Worm (Caenorhabditis elegans): ENCODE data around the gene C03B1.1.

C03B1.1 gene

DNA sequence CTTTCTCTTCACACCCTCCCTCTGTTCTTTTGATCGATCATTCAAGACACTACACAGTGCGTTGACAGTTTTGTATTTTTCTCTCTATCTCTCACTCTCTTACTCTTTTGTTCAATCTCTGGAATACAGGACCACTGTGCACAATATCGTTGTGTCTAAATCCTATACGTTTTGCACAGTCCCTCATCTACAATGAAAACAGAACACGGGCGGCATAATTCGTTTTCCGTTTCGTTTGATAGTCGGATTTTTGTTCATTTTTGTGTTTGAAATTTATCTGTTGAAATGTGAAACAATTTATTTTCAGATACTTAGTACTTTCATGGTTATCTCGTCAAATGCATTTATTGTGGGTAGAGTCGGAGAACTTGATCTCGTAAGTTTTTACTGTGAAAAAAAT, 33.0 kb upstream of the C03B1.1 start, which contains the start of gene C03B1.7:
Gene C03B1.7, plus strand, starts transcription at position 301 of the 400 bp plus-strand sequence.
- no peak for TF ChIP-seq zag-1 (tag; optimal IDR thresholded peaks at IDR 0.05)
- no peak for TF ChIP-seq F37D6.2 (tag; optimal IDR thresholded peaks at IDR 0.05)
- TF ChIP-seq dmd-9 (GFP tag; IDR thresholded peaks at IDR 0.05): no peak
- no peak for TF ChIP-seq ztf-11 (tag; optimal IDR thresholded peaks at IDR 0.05)
- no peak for TF ChIP-seq nhr-10 (tag; optimal IDR thresholded peaks at IDR 0.05)
- no peak for TF ChIP-seq Y75B8A.6 (GFP tag; IDR thresholded peaks at IDR 0.05)
- no peak for TF ChIP-seq pqm-1 (tag; optimal IDR thresholded peaks at IDR 0.05)
- no peak for TF ChIP-seq mdt-29 (GFP tag; IDR thresholded peaks at IDR 0.05)
- no peak for TF ChIP-seq Y5F2A.4 (GFP tag; optimal IDR thresholded peaks at IDR 0.05)
- no peak for TF ChIP-seq lin-39 (tag; optimal IDR thresholded peaks at IDR 0.05)
- no peak for TF ChIP-seq dmd-6 (GFP tag; IDR thresholded peaks at IDR 0.05)
- TF ChIP-seq spr-1 (tag; optimal IDR thresholded peaks at IDR 0.05): no peak
- TF ChIP-seq ama-1 (optimal IDR thresholded peaks at IDR 0.05): no peak
- no peak for TF ChIP-seq F49E8.2 (tag; optimal IDR thresholded peaks at IDR 0.05; ENCODE audit: borderline replicate concordance)

DNA sequence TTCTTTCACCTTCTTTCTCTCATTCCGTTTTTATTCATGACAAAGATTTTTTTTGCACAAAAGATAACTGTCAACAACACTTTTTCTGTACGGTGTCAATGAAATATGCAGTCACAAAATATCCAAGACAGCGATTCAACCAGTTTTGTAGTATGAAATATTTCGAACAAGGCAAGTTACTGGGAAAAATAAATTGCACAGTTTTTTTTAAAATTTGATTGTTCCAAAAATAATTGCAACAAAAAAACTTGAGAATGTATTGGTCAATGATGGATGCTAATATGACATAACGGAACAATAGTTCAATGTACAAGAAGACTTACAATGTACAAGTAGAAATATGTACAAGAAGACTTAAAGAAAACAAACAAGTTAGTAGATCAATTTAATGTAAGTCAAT, 28.8 kb upstream of the C03B1.1 start:
- no peak for TF ChIP-seq ces-1 (GFP tag; optimal IDR thresholded peaks at IDR 0.05)
- TF ChIP-seq daf-16 (GFP tag; optimal IDR thresholded peaks at IDR 0.05): no peak
- TF ChIP-seq daf-16 (tag; optimal IDR thresholded peaks at IDR 0.05): no peak
- no peak for TF ChIP-seq tra-1 (GFP tag; IDR thresholded peaks at IDR 0.05)
- no peak for TF ChIP-seq nhr-25 (tag; optimal IDR thresholded peaks at IDR 0.05; ENCODE audit: borderline replicate concordance, insufficient read depth)
- TF ChIP-seq lir-3 (tag; optimal IDR thresholded peaks at IDR 0.05): no peak
- no peak for TF ChIP-seq lin-29 (GFP tag; IDR thresholded peaks at IDR 0.05)
- TF ChIP-seq unc-62 (GFP tag; optimal IDR thresholded peaks at IDR 0.05 in 1 of 2): peak in 1 of 2 experiments; percentile 90
- no peak for TF ChIP-seq unc-62 (tag; optimal IDR thresholded peaks at IDR 0.05)

DNA sequence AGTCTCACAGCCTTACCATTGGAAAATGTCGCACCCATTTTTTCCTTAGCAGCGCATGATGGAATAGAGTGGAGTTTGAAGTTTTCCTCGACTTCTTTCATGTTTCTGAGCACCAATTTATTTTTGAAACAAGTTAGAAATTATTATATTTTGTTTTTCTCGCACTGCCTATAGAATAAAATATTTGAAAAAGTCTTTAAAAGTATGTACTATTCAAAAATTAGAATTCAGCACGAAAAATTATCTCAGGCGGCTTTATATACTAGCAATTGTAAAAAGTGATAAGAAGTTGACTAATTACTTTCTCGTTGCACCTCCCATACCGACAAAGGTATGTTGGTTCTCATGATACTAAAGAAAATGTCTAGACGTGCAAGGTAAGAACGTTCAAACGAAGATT, 27.5 kb upstream of the C03B1.1 start, which contains the start of gene C03B1.9:
Gene C03B1.9, minus strand, starts transcription at position 101 of the 400 bp plus-strand sequence.
- TF ChIP-seq nhr-48 (tag; optimal IDR thresholded peaks at IDR 0.05) (no peak), Y5F2A.4 (GFP tag; optimal IDR thresholded peaks at IDR 0.05) (no peak), sdz-12 (GFP tag; optimal IDR thresholded peaks at IDR 0.05) (no peak), vab-7 (GFP tag; IDR thresholded peaks at IDR 0.05) (no peak), aly-2 (tag; optimal IDR thresholded peaks at IDR 0.05) (no peak)

ce11 chrX:6350016-6350415, 24.5 kb upstream of the C03B1.1 start, which contains the start of gene C03B1.6:
Gene C03B1.6, plus strand, starts transcription at chrX:6350316.
- TF ChIP-seq nhr-10 (tag; optimal IDR thresholded peaks at IDR 0.05) (no peak), ceh-82 (tag; optimal IDR thresholded peaks at IDR 0.05) (no peak), mdl-1 (tag; optimal IDR thresholded peaks at IDR 0.05) (no peak), nhr-6 (tag; optimal IDR thresholded peaks at IDR 0.05) (no peak), Y75B8A.6 (GFP tag; IDR thresholded peaks at IDR 0.05) (no peak), nhr-48 (tag; optimal IDR thresholded peaks at IDR 0.05) (no peak), dmd-6 (GFP tag; IDR thresholded peaks at IDR 0.05) (no peak), php-3 (GFP tag; IDR thresholded peaks at IDR 0.05) (no peak), F44E2.7 (GFP tag; IDR thresholded peaks at IDR 0.05) (no peak), ceh-44 (GFP tag; IDR thresholded peaks at IDR 0.05) (no peak), F26F4.8 (GFP tag; conservative IDR thresholded peaks at IDR 0.05) (no peak), T20F7.1 (GFP tag; optimal IDR thresholded peaks at IDR 0.05) (no peak), ceh-20 (GFP tag; IDR thresholded peaks at IDR 0.05) (no peak), fkh-10 (GFP tag; optimal IDR thresholded peaks at IDR 0.05) (no peak), hlh-11 (tag; optimal IDR thresholded peaks at IDR 0.05) (no peak)

All from whole organism, L4 larva.